Worm (Caenorhabditis elegans): ENCODE measurements around the gene D1086.8.

ce11 chrV:14094953-14095352 lies 1.0 kb downstream of the D1086.8 start:
- TF ChIP-seq sea-1 (GFP tag; conservative IDR thresholded peaks at IDR 0.05) (no peak), ama-1 (optimal IDR thresholded peaks at IDR 0.05) (no peak), tra-4 (tag; optimal IDR thresholded peaks at IDR 0.05) (no peak), F13C5.2 (tag; optimal IDR thresholded peaks at IDR 0.05) (no peak), ceh-13 (GFP tag; optimal IDR thresholded peaks at IDR 0.05) (no peak), tbx-37 (GFP tag; conservative IDR thresholded peaks at IDR 0.05) (no peak), flt-1 (GFP tag; IDR thresholded peaks at IDR 0.05) (no peak), pes-1 (GFP tag; IDR thresholded peaks at IDR 0.05) (no peak), B0310.2 (tag; optimal IDR thresholded peaks at IDR 0.05) (no peak), ets-7 (tag; optimal IDR thresholded peaks at IDR 0.05) (no peak), hmbx-1 (tag; optimal IDR thresholded peaks at IDR 0.05) (no peak), scrt-1 (GFP tag; IDR thresholded peaks at IDR 0.05) (no peak)
